Worm (Caenorhabditis elegans) whole organism, L3 larva: ENCODE measurements around the gene sra-34.

ENCODE experiments used
- R02D3.7 ChIP-seq: fragments of 150-350 bp; optimal IDR thresholded peaks from 2 replicates; lab custom pipeline; 2014; ENCODE audit warnings: missing biosample characterization, missing genetic modification characterization
- aly-2 ChIP-seq: fragments of 150-350 bp; optimal IDR thresholded peaks from 2 replicates; lab custom pipeline; 2014; ENCODE audit warnings: missing biosample characterization, missing genetic modification characterization
- ceh-82 ChIP-seq: fragments of 150-350 bp; optimal IDR thresholded peaks from 2 replicates; lab custom pipeline; 2014; ENCODE audit warnings: missing biosample characterization, missing genetic modification characterization
- egl-27 ChIP-seq: sonication (generic microtip); optimal IDR thresholded peaks from 4 replicates; lab custom pipeline; 2017; ENCODE audit warnings: missing biosample characterization, missing genetic modification reagents, missing genetic modification characterization
- egl-5 ChIP-seq: fragments of 150-350 bp; optimal IDR thresholded peaks from 2 replicates; lab custom pipeline; 2017; ENCODE audit warnings: missing biosample characterization, missing genetic modification reagents, missing genetic modification characterization, inconsistent platforms
- nhr-28 ChIP-seq: fragments of 150-350 bp; optimal IDR thresholded peaks from 2 replicates; lab custom pipeline; 2014; ENCODE audit warnings: missing biosample characterization, missing genetic modification characterization
- unc-62 ChIP-seq: fragments of 150-350 bp; sonication (generic microtip); optimal IDR thresholded peaks from 4 replicates; lab custom pipeline; 2014; ENCODE audit warnings: missing biosample characterization, missing genetic modification reagents, missing genetic modification characterization
- ztf-4 ChIP-seq: fragments of 150-350 bp; optimal IDR thresholded peaks from 2 replicates; lab custom pipeline; 2014; ENCODE audit warnings: missing biosample characterization, missing genetic modification characterization

ce11 chrII:4577391-4577790 is 33.9 kb upstream of the sra-34 start:
- TF ChIP-seq ztf-4 (tag; lab: Kevin White, UChicago) (no peak), R02D3.7 (tag; lab: Kevin White, UChicago) (no peak), egl-27 (tag; lab: Kevin White, UChicago) (no peak), ceh-82 (tag; lab: Kevin White, UChicago) (no peak), unc-62 (GFP tag; lab: Kevin White, UChicago) (no peak), aly-2 (tag; lab: Kevin White, UChicago) (no peak), egl-5 (no peak), nhr-28 (tag; lab: Kevin White, UChicago) (no peak)
